Worm (Caenorhabditis elegans) whole organism, midembryonic: Measurements from ENCODE around the gene ubxn-6.

Source experiments
- cog-1 ChIP-seq: sonication (generic microtip); optimal IDR thresholded peaks from 2 replicates; lab custom pipeline; 2016; ENCODE audit warnings: missing genetic modification characterization, missing compliant biosample characterization
- tab-1 ChIP-seq: fragments of 200-800 bp; sonication (Bioruptor generic); IDR thresholded peaks from 2 replicates; pipeline ENCODE4 v1.3.6; 2022; ENCODE audit warnings: missing genetic modification characterization, missing compliant biosample characterization

DNA sequence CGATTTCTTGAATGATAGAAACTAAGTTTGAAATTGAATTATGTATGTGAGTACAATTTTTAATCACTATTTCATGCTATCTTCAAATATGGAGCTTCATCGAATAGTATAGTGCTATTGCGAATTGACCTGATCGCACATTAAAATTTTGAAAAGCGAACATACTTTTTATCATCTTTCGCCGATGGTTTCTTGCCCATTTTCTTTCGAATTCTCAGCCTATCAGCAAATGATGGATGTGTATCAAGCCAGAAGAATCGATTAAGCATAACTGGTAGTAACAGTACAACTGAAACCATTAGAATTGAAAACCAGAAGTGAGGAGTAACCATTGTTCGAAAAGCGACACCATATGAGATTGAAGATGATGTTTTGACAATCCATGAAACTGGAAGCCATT lies 20.3 kb upstream of the ubxn-6 start:
- TF ChIP-seq tab-1 (GFP tag; lab: Robert Waterston, UW) (no peak), cog-1 (tag; lab: Kevin White, UChicago) (no peak)
